Worm (Caenorhabditis elegans) whole organism, L2 larva: Measurements from ENCODE around the gene C54H2.4.

ENCODE experiments used
- C34F6.9 ChIP-seq: fragments of 150-350 bp; optimal IDR thresholded peaks from 2 replicates; lab custom pipeline; 2014; ENCODE audit warnings: missing biosample characterization, missing genetic modification characterization
- F13H6.1 ChIP-seq: sonication (generic microtip); optimal IDR thresholded peaks from 2 replicates; lab custom pipeline; 2016; ENCODE audit warnings: missing genetic modification characterization, missing compliant biosample characterization
- Y55F3AM.14 ChIP-seq: fragments of 200-800 bp; sonication (Bioruptor generic); optimal IDR thresholded peaks from 2 replicates; lab custom pipeline; 2018; ENCODE audit warnings: mild to moderate bottlenecking, missing genetic modification characterization, missing compliant biosample characterization
- ama-1 ChIP-seq: fragments of 150-350 bp; optimal IDR thresholded peaks from 2 replicates; lab custom pipeline; 2018; ENCODE audit warnings: inconsistent platforms
- blmp-1 ChIP-seq: sonication (generic microtip); optimal IDR thresholded peaks from 2 replicates; lab custom pipeline; 2017; ENCODE audit warnings: missing genetic modification characterization, mild to moderate bottlenecking, missing compliant biosample characterization, antibody characterized with exemption, moderate library complexity; ENCODE audit not compliant: insufficient read depth
- ceh-16 ChIP-seq: fragments of 150-350 bp; optimal IDR thresholded peaks from 2 replicates; lab custom pipeline; 2014; ENCODE audit warnings: missing biosample characterization, missing genetic modification characterization
- ceh-82 ChIP-seq: fragments of 150-350 bp; optimal IDR thresholded peaks from 2 replicates; lab custom pipeline; 2014; ENCODE audit warnings: missing biosample characterization, missing genetic modification characterization
- crh-2 ChIP-seq: sonication (generic microtip); optimal IDR thresholded peaks from 2 replicates; lab custom pipeline; 2017; ENCODE audit warnings: missing biosample characterization, missing genetic modification characterization
- dmd-4 ChIP-seq: sonication (generic microtip); optimal IDR thresholded peaks from 2 replicates; lab custom pipeline; 2017; ENCODE audit warnings: missing biosample characterization, missing genetic modification characterization
- egl-27 ChIP-seq: sonication (generic microtip); optimal IDR thresholded peaks from 3 replicates; lab custom pipeline; 2017; ENCODE audit warnings: missing biosample characterization, missing genetic modification reagents, missing genetic modification characterization
- elt-1 ChIP-seq: fragments of 150-350 bp; optimal IDR thresholded peaks from 2 replicates; lab custom pipeline; 2014; ENCODE audit warnings: missing biosample characterization, missing genetic modification characterization
- elt-3 ChIP-seq: sonication (generic microtip); optimal IDR thresholded peaks from 2 replicates; lab custom pipeline; 2017; ENCODE audit warnings: missing biosample characterization, missing genetic modification characterization
- fos-1 ChIP-seq: fragments of 150-350 bp; optimal IDR thresholded peaks from 2 replicates; lab custom pipeline; 2014; ENCODE audit warnings: missing biosample characterization, missing genetic modification characterization
- lin-11 ChIP-seq: fragments of 150-350 bp; sonication (generic microtip); optimal IDR thresholded peaks from 2 replicates; lab custom pipeline; 2014; ENCODE audit warnings: missing biosample characterization, missing genetic modification characterization, inconsistent platforms, mixed read lengths
- lin-13 ChIP-seq: fragments of 150-350 bp; optimal IDR thresholded peaks from 2 replicates; lab custom pipeline; 2014; ENCODE audit warnings: missing biosample characterization, missing genetic modification reagents, missing genetic modification characterization
- lsy-2 ChIP-seq, 2 experiments: fragments of 150-350 bp in 1 of 2; sonication (generic microtip) in 1 of 2; optimal IDR thresholded peaks; 2 replicates each; lab custom pipeline; 2014 to 2017; ENCODE audit warnings: missing biosample characterization in 2 of 2, missing genetic modification characterization in 2 of 2
- mdl-1 ChIP-seq, 2 experiments: fragments of 150-350 bp in 1 of 2; sonication (generic microtip) in 1 of 2; optimal IDR thresholded peaks; 2 replicates each; lab custom pipeline; 2017; ENCODE audit warnings: missing biosample characterization in 2 of 2, missing genetic modification characterization in 2 of 2
- nhr-10 ChIP-seq: sonication (generic microtip); optimal IDR thresholded peaks from 2 replicates; lab custom pipeline; 2017; ENCODE audit warnings: missing biosample characterization, missing genetic modification characterization
- nhr-11 ChIP-seq: fragments of 150-350 bp; optimal IDR thresholded peaks from 2 replicates; lab custom pipeline; 2014; ENCODE audit warnings: missing biosample characterization, missing genetic modification characterization
- nhr-12 ChIP-seq: fragments of 150-350 bp; optimal IDR thresholded peaks from 2 replicates; lab custom pipeline; 2014; ENCODE audit warnings: missing biosample characterization, missing genetic modification characterization
- nhr-129 ChIP-seq: fragments of 150-350 bp; optimal IDR thresholded peaks from 2 replicates; lab custom pipeline; 2014; ENCODE audit warnings: missing biosample characterization, missing genetic modification characterization
- nhr-237 ChIP-seq: fragments of 150-350 bp; optimal IDR thresholded peaks from 2 replicates; lab custom pipeline; 2014; ENCODE audit warnings: missing biosample characterization, missing genetic modification characterization
- nhr-6 ChIP-seq: fragments of 150-350 bp; optimal IDR thresholded peaks from 2 replicates; lab custom pipeline; 2014; ENCODE audit warnings: missing biosample characterization, missing genetic modification characterization
- nhr-77 ChIP-seq: fragments of 150-350 bp; optimal IDR thresholded peaks from 2 replicates; lab custom pipeline; 2014; ENCODE audit warnings: missing biosample characterization, missing genetic modification characterization
- sem-4 ChIP-seq: fragments of 150-350 bp; optimal IDR thresholded peaks from 2 replicates; lab custom pipeline; 2014; ENCODE audit warnings: missing biosample characterization, missing genetic modification reagents, missing genetic modification characterization
- skn-1 ChIP-seq: sonication (generic microtip); optimal IDR thresholded peaks from 2 replicates; lab custom pipeline; 2017; ENCODE audit warnings: missing biosample characterization, missing genetic modification characterization
- sma-9 ChIP-seq, 2 experiments: fragments of 150-350 bp in 1 of 2; sonication (generic microtip) in 1 of 2; optimal IDR thresholded peaks; 2 replicates each; lab custom pipeline; 2014 to 2016; ENCODE audit warnings: missing genetic modification characterization in 2 of 2, mild to moderate bottlenecking in 1 of 2, missing biosample characterization in 1 of 2, missing compliant biosample characterization in 1 of 2, missing genetic modification reagents in 1 of 2, moderate library complexity in 1 of 2
- snpc-4 ChIP-seq: fragments of 150-350 bp; optimal IDR thresholded peaks from 2 replicates; lab custom pipeline; 2014; ENCODE audit warnings: missing biosample characterization, missing genetic modification characterization
- unc-55 ChIP-seq: fragments of 150-350 bp; sonication (generic microtip); optimal IDR thresholded peaks from 3 replicates; lab custom pipeline; 2014; ENCODE audit warnings: missing biosample characterization, missing genetic modification reagents, missing genetic modification characterization
- zag-1 ChIP-seq: fragments of 150-350 bp; optimal IDR thresholded peaks from 2 replicates; lab custom pipeline; 2014; ENCODE audit warnings: missing biosample characterization, missing genetic modification characterization
- ztf-1 ChIP-seq: fragments of 200-800 bp; sonication (Bioruptor generic); conservative IDR thresholded peaks from 2 replicates; pipeline ENCODE4 v1.3.6; 2022; ENCODE audit warnings: missing genetic modification characterization, missing compliant biosample characterization
- ztf-11 ChIP-seq: sonication (generic microtip); optimal IDR thresholded peaks from 2 replicates; lab custom pipeline; 2017; ENCODE audit warnings: missing biosample characterization, missing genetic modification characterization
- ztf-4 ChIP-seq: fragments of 150-350 bp; optimal IDR thresholded peaks from 2 replicates; lab custom pipeline; 2014; ENCODE audit warnings: missing biosample characterization, missing genetic modification characterization

The C54H2.4 gene

DNA sequence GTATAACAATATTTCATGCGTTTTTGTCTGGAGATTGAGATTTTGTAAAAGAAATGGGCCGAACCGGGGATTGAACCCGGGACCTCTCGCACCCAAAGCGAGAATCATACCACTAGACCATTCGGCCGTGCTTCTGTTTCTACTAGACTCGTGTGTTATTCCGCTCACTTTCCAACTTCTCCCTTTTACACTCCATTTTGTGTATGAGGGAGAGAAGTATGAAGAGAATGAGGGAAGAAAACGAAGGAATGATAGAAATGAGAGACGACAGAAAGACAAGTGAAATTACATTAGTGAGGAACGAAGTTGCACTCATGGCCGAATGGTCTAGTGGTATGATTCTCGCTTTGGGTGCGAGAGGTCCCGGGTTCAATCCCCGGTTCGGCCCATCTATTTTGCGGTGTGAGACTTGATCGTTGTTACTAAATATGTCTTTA, 30.6 kb upstream of the C54H2.4 start (continued):
- TF ChIP-seq ama-1 (peak; percentile 5), nhr-6 (peak; percentile 75), blmp-1 (tag; lab: Kevin White, UChicago) (peak; percentile 33), snpc-4 (tag; lab: Kevin White, UChicago) (no peak), nhr-10 (tag; lab: Kevin White, UChicago) (peak; percentile 61), ceh-16 (tag; lab: Kevin White, UChicago) (peak; percentile 70), skn-1 (tag; lab: Kevin White, UChicago) (peak; percentile 47), ceh-82 (tag; lab: Kevin White, UChicago) (peak; percentile 72), ztf-1 (GFP tag; lab: Robert Waterston, UW) (no peak), Y55F3AM.14 (GFP tag; lab: Kevin White, UChicago) (peak; percentile 83), lin-11 (tag; lab: Kevin White, UChicago) (peak; percentile 22), nhr-237 (tag; lab: Kevin White, UChicago) (peak; percentile 23), nhr-129 (tag; lab: Kevin White, UChicago) (peak; percentile 95), crh-2 (peak; percentile 92), lin-13 (peak; percentile 86)

ce11 chrX:5799229-5799628, 28.7 kb upstream of the C54H2.4 start:
- TF ChIP-seq nhr-10 (tag; lab: Kevin White, UChicago): no peak
- TF ChIP-seq F13H6.1 (tag; lab: Kevin White, UChicago): peak; percentile 41
- TF ChIP-seq sma-9 (GFP tag; optimal IDR thresholded peaks at IDR 0.05; lab: Kevin White, UChicago): peak; percentile 22
- TF ChIP-seq sma-9 (tag; optimal IDR thresholded peaks at IDR 0.05; lab: Kevin White, UChicago): no peak
- TF ChIP-seq C34F6.9 (tag; lab: Kevin White, UChicago): peak; percentile 3

- TF ChIP-seq lin-13 (no peak), crh-2 (no peak), blmp-1 (tag; lab: Kevin White, UChicago) (no peak), mdl-1 (tag; optimal IDR thresholded peaks at IDR 0.05; lab: Kevin White, UChicago) (no peak), zag-1 (tag; lab: Kevin White, UChicago) (no peak), nhr-10 (tag; lab: Kevin White, UChicago) (no peak), ama-1 (no peak), elt-3 (tag; lab: Kevin White, UChicago) (no peak), ceh-82 (tag; lab: Kevin White, UChicago) (no peak)
These were observed 28.1 kb upstream of the C54H2.4 start, which contains the start of gene F46G11.4 for ce11 chrX:5798690-5799089. Gene F46G11.4, minus strand, starts transcription at chrX:5798790.

DNA sequence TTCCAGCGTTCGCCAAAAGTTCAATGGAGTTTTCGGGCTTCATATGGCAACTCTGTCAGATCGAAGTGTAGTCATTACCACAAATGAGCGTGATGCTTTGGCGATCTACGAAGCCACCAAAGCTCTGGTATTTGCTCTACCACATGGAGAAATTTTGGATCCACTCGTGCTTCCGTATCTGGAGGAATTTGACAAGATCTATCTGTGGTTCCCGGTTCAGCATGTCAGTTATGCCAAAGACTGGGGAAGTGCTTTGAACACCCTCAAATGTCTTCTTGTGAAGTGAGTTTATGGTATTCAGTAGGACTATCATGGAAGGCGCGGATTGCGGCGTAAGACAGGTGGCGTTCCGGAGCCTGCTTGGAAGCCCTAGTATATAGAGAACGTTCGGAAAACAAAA, 23.9 kb upstream of the C54H2.4 start:
- TF ChIP-seq crh-2 (no peak), lsy-2 (tag; optimal IDR thresholded peaks at IDR 0.05; lab: Kevin White, UChicago) (no peak), F13H6.1 (tag; lab: Kevin White, UChicago) (no peak)

ce11 chrX:5790915-5791314, 20.4 kb upstream of the C54H2.4 start, which contains the start of gene twnk-1:
Gene twnk-1, plus strand, starts transcription at chrX:5791215.
- no peak for TF ChIP-seq unc-55 (GFP tag; lab: Kevin White, UChicago)
- no peak for TF ChIP-seq fos-1
- TF ChIP-seq lin-11 (tag; lab: Kevin White, UChicago): no peak
- TF ChIP-seq egl-27 (tag; lab: Kevin White, UChicago): no peak
- TF ChIP-seq mdl-1 (tag; optimal IDR thresholded peaks at IDR 0.05; lab: Kevin White, UChicago): no peak
- no peak for TF ChIP-seq elt-3 (tag; lab: Kevin White, UChicago)
- TF ChIP-seq nhr-10 (tag; lab: Kevin White, UChicago): no peak
- TF ChIP-seq elt-1 (tag; lab: Kevin White, UChicago): no peak
- no peak for TF ChIP-seq ztf-1 (GFP tag; lab: Robert Waterston, UW)
- TF ChIP-seq nhr-77: no peak
- no peak for TF ChIP-seq nhr-11 (tag; lab: Kevin White, UChicago)
- no peak for TF ChIP-seq lin-13
- TF ChIP-seq ceh-82 (tag; lab: Kevin White, UChicago): no peak
- no peak for TF ChIP-seq sem-4 (tag; lab: Kevin White, UChicago)
- no peak for TF ChIP-seq nhr-12 (tag; lab: Kevin White, UChicago)
- TF ChIP-seq ztf-4 (tag; lab: Kevin White, UChicago): no peak
- TF ChIP-seq ztf-11 (tag; lab: Kevin White, UChicago): no peak
- TF ChIP-seq dmd-4 (tag; lab: Kevin White, UChicago): no peak
